Worm (Caenorhabditis elegans) whole organism, young adult: ENCODE results near the gene Y43F8C.15.

ENCODE experiments used
- D2030.7 ChIP-seq: fragments of 200-800 bp; sonication (Bioruptor generic); IDR thresholded peaks from 2 replicates; pipeline ENCODE4 v1.3.6; 2022; ENCODE audit warnings: missing genetic modification reagents, missing genetic modification characterization, missing compliant biosample characterization
- F23B12.7 ChIP-seq: sonication (generic microtip); optimal IDR thresholded peaks from 2 replicates; lab custom pipeline; 2017; ENCODE audit warnings: missing genetic modification characterization, mild to moderate bottlenecking, missing compliant biosample characterization, antibody characterized with exemption, moderate library complexity; ENCODE audit not compliant: insufficient read depth
- F49E8.2 ChIP-seq: sonication (generic microtip); optimal IDR thresholded peaks from 3 replicates; lab custom pipeline; 2017; ENCODE audit warnings: missing genetic modification characterization, mild to moderate bottlenecking, missing compliant biosample characterization, antibody characterized with exemption, moderate library complexity; ENCODE audit not compliant: insufficient read depth
- F52B5.7 ChIP-seq: sonication (generic microtip); optimal IDR thresholded peaks from 2 replicates; lab custom pipeline; 2016; ENCODE audit warnings: mild to moderate bottlenecking, missing genetic modification characterization, missing compliant biosample characterization
- F55B11.4 ChIP-seq: sonication (generic microtip); optimal IDR thresholded peaks from 2 replicates; lab custom pipeline; 2016; ENCODE audit warnings: missing compliant biosample characterization, missing genetic modification characterization, borderline replicate concordance; ENCODE audit not compliant: insufficient read depth
- K11D2.4 ChIP-seq: fragments of 200-800 bp; sonication (Bioruptor generic); IDR thresholded peaks from 2 replicates; pipeline ENCODE4 v1.3.6; 2022; ENCODE audit warnings: missing genetic modification reagents, missing genetic modification characterization, missing compliant biosample characterization
- Y53G8AR.9 ChIP-seq: fragments of 200-800 bp; sonication (Bioruptor generic); conservative IDR thresholded peaks from 2 replicates; pipeline ENCODE4 v1.3.6; 2022; ENCODE audit warnings: missing genetic modification reagents, missing genetic modification characterization, missing compliant biosample characterization
- Y79H2A.3 ChIP-seq: fragments of 200-800 bp; sonication (Bioruptor generic); conservative IDR thresholded peaks from 2 replicates; pipeline ENCODE4 v1.3.6; 2022; ENCODE audit warnings: missing genetic modification reagents, missing genetic modification characterization, missing compliant biosample characterization
- ama-1 ChIP-seq, 3 experiments: fragments of 150-350 bp in 1 of 3; sonication (generic microtip) in 2 of 3; optimal IDR thresholded peaks; 2 replicates each; lab custom pipeline; 2014 to 2018; ENCODE audit warnings: missing biosample characterization in 2 of 3, missing genetic modification characterization in 2 of 3, missing genetic modification reagents in 2 of 3
- attf-5 ChIP-seq: fragments of 200-800 bp; sonication (Bioruptor generic); optimal IDR thresholded peaks from 2 replicates; lab custom pipeline; 2018; ENCODE audit warnings: mild to moderate bottlenecking, missing genetic modification characterization, missing compliant biosample characterization
- attf-6 ChIP-seq: fragments of 200-800 bp; sonication (Bioruptor generic); IDR thresholded peaks from 2 replicates; pipeline ENCODE4 v1.3.6; 2022; ENCODE audit warnings: missing genetic modification reagents, missing genetic modification characterization, missing compliant biosample characterization
- bed-1 ChIP-seq: fragments of 200-800 bp; sonication (Bioruptor generic); IDR thresholded peaks from 2 replicates; pipeline ENCODE4 v1.3.6; 2022; ENCODE audit warnings: missing genetic modification reagents, missing genetic modification characterization, missing compliant biosample characterization
- ccch-3 ChIP-seq: fragments of 200-800 bp; sonication (Bioruptor generic); optimal IDR thresholded peaks from 2 replicates; lab custom pipeline; 2018; ENCODE audit warnings: mild to moderate bottlenecking, missing genetic modification characterization, missing compliant biosample characterization
- cebp-1 ChIP-seq, 2 experiments: fragments of 200-800 bp in 1 of 2; sonication (Bioruptor generic) in 1 of 2; sonication (generic microtip) in 1 of 2; IDR thresholded peaks in 1 of 2; optimal IDR thresholded peaks in 1 of 2; 2 replicates each; pipeline versions ENCODE4 v1.3.6 to Lab custom; 2017 to 2022; ENCODE audit warnings: missing compliant biosample characterization in 2 of 2, missing genetic modification characterization in 2 of 2, mild to moderate bottlenecking in 1 of 2, missing genetic modification reagents in 1 of 2, moderate library complexity in 1 of 2
- dpl-1 ChIP-seq: fragments of 150-350 bp; optimal IDR thresholded peaks from 2 replicates; lab custom pipeline; 2014; ENCODE audit warnings: missing biosample characterization, missing genetic modification reagents, missing genetic modification characterization
- egl-44 ChIP-seq: fragments of 200-800 bp; sonication (Bioruptor generic); IDR thresholded peaks from 2 replicates; pipeline ENCODE4 v1.3.6; 2022; ENCODE audit warnings: missing genetic modification reagents, missing genetic modification characterization, missing compliant biosample characterization
- ets-4 ChIP-seq: fragments of 200-800 bp; sonication (Bioruptor generic); optimal IDR thresholded peaks from 2 replicates; lab custom pipeline; 2018; ENCODE audit warnings: mild to moderate bottlenecking, missing genetic modification characterization, missing compliant biosample characterization
- him-1 ChIP-seq: sonication (generic microtip); optimal IDR thresholded peaks from 2 replicates; lab custom pipeline; 2016; ENCODE audit warnings: missing genotype, missing genetic modification reagents, missing genetic modification characterization, missing compliant biosample characterization
- hlh-12 ChIP-seq: sonication (generic microtip); optimal IDR thresholded peaks from 2 replicates; lab custom pipeline; 2016; ENCODE audit warnings: missing genetic modification characterization, missing compliant biosample characterization
- lin-40 ChIP-seq: sonication (generic microtip); optimal IDR thresholded peaks from 2 replicates; lab custom pipeline; 2016; ENCODE audit warnings: missing genetic modification characterization, mild to moderate bottlenecking, missing compliant biosample characterization, missing genotype, missing genetic modification reagents
- lir-1 ChIP-seq: fragments of 200-800 bp; sonication (Bioruptor generic); conservative IDR thresholded peaks from 2 replicates; pipeline ENCODE4 v1.3.6; 2022; ENCODE audit warnings: missing genetic modification reagents, missing genetic modification characterization, missing compliant biosample characterization
- lsl-1 ChIP-seq: fragments of 200-800 bp; sonication (Bioruptor generic); optimal IDR thresholded peaks from 2 replicates; lab custom pipeline; 2018; ENCODE audit warnings: mild to moderate bottlenecking, missing genetic modification characterization, moderate library complexity, missing compliant biosample characterization
- madf-10 ChIP-seq: sonication (generic microtip); optimal IDR thresholded peaks from 2 replicates; lab custom pipeline; 2016; ENCODE audit warnings: mild to moderate bottlenecking, missing genetic modification characterization, missing compliant biosample characterization
- madf-3 ChIP-seq: fragments of 200-800 bp; sonication (Bioruptor generic); IDR thresholded peaks from 2 replicates; pipeline ENCODE4 v1.3.6; 2022; ENCODE audit warnings: missing genetic modification reagents, missing genetic modification characterization, missing compliant biosample characterization
- madf-6 ChIP-seq: fragments of 200-800 bp; sonication (Bioruptor generic); IDR thresholded peaks from 2 replicates; pipeline ENCODE4 v1.3.6; 2022; ENCODE audit warnings: missing genetic modification reagents, missing genetic modification characterization, missing compliant biosample characterization
- madf-8 ChIP-seq: fragments of 200-800 bp; sonication (Bioruptor generic); conservative IDR thresholded peaks from 2 replicates; pipeline ENCODE4 v1.3.6; 2022; ENCODE audit warnings: missing genetic modification reagents, missing genetic modification characterization, missing compliant biosample characterization
- mxl-1 ChIP-seq: sonication (generic microtip); optimal IDR thresholded peaks from 2 replicates; lab custom pipeline; 2016; ENCODE audit warnings: missing genetic modification characterization, missing compliant biosample characterization
- nfya-1 ChIP-seq: sonication (generic microtip); optimal IDR thresholded peaks from 2 replicates; lab custom pipeline; 2017; ENCODE audit warnings: antibody characterized with exemption, missing compliant biosample characterization, missing genetic modification characterization, borderline replicate concordance; ENCODE audit not compliant: insufficient read depth
- nhr-179 ChIP-seq: sonication (generic microtip); optimal IDR thresholded peaks from 2 replicates; lab custom pipeline; 2016; ENCODE audit warnings: mild to moderate bottlenecking, missing genetic modification characterization, missing compliant biosample characterization
- nhr-80 ChIP-seq: sonication (generic microtip); optimal IDR thresholded peaks from 2 replicates; lab custom pipeline; 2016; ENCODE audit warnings: missing genetic modification characterization, missing compliant biosample characterization
- pha-4 ChIP-seq: fragments of 150-350 bp; sonication (generic microtip); optimal IDR thresholded peaks from 2 replicates; lab custom pipeline; 2014; ENCODE audit warnings: missing biosample characterization, missing genetic modification reagents, missing genetic modification characterization
- repo-1 ChIP-seq: sonication (generic microtip); optimal IDR thresholded peaks from 2 replicates; lab custom pipeline; 2017; ENCODE audit warnings: mild to moderate bottlenecking, missing genetic modification characterization, missing compliant biosample characterization
- rpc-1 ChIP-seq, 2 experiments: fragments of 150-350 bp in 1 of 2; sonication (generic microtip) in 1 of 2; optimal IDR thresholded peaks; 2 replicates each; lab custom pipeline; 2014 to 2018; ENCODE audit warnings: missing biosample characterization in 1 of 2, missing genetic modification characterization in 1 of 2, missing genetic modification reagents in 1 of 2, missing genotype in 1 of 2
- sea-2 ChIP-seq: fragments of 200-800 bp; sonication (Bioruptor generic); IDR thresholded peaks from 2 replicates; pipeline ENCODE4 v1.3.6; 2022; ENCODE audit warnings: missing genetic modification characterization, missing compliant biosample characterization
- snpc-1.3 ChIP-seq: sonication (generic microtip); optimal IDR thresholded peaks from 2 replicates; lab custom pipeline; 2017; ENCODE audit warnings: missing genetic modification characterization, mild to moderate bottlenecking, missing compliant biosample characterization, antibody characterized with exemption, moderate library complexity, missing genotype, missing genetic modification reagents; ENCODE audit not compliant: insufficient read depth
- somi-1 ChIP-seq: fragments of 200-800 bp; sonication (Bioruptor generic); optimal IDR thresholded peaks from 2 replicates; lab custom pipeline; 2018; ENCODE audit warnings: mild to moderate bottlenecking, missing genetic modification characterization, missing compliant biosample characterization
- sptf-2 ChIP-seq: fragments of 200-800 bp; sonication (Bioruptor generic); optimal IDR thresholded peaks from 2 replicates; lab custom pipeline; 2018; ENCODE audit warnings: mild to moderate bottlenecking, missing genetic modification characterization, missing compliant biosample characterization
- ztf-18 ChIP-seq: sonication (generic microtip); optimal IDR thresholded peaks from 2 replicates; lab custom pipeline; 2016; ENCODE audit warnings: missing genotype, mild to moderate bottlenecking, missing genetic modification characterization, missing compliant biosample characterization
- ztf-22 ChIP-seq: fragments of 200-800 bp; sonication (Bioruptor generic); optimal IDR thresholded peaks from 2 replicates; lab custom pipeline; 2018; ENCODE audit warnings: mild to moderate bottlenecking, missing genetic modification characterization, moderate library complexity, missing compliant biosample characterization
- ztf-25 ChIP-seq: fragments of 200-800 bp; sonication (Bioruptor generic); IDR thresholded peaks from 2 replicates; pipeline ENCODE4 v1.3.6; 2022; ENCODE audit warnings: missing genetic modification reagents, missing genetic modification characterization, missing compliant biosample characterization

The Y43F8C.15 gene

ce11 chrV:19673298-19673903 lies 37.0 kb downstream of the Y43F8C.15 start (continued):
- TF ChIP-seq ztf-25 (GFP tag; lab: Robert Waterston, UW) (no peak), repo-1 (tag; lab: Kevin White, UChicago) (no peak), him-1 (no peak), ccch-3 (no peak), madf-8 (GFP tag; lab: Robert Waterston, UW) (peak; percentile 82), rpc-1 (optimal IDR thresholded peaks at IDR 0.05; lab: Kevin White, UChicago) (no peak), rpc-1 (tag; optimal IDR thresholded peaks at IDR 0.05; lab: Kevin White, UChicago) (no peak), madf-6 (peak; percentile 90), attf-6 (no peak), attf-5 (no peak), Y79H2A.3 (GFP tag; lab: Robert Waterston, UW) (no peak), F55B11.4 (tag; lab: Kevin White, UChicago) (no peak), F52B5.7 (no peak), madf-3 (GFP tag; lab: Robert Waterston, UW) (no peak), snpc-1.3 (tag; lab: Kevin White, UChicago) (peak; percentile 21), nfya-1 (tag; lab: Kevin White, UChicago) (no peak), D2030.7 (GFP tag; lab: Robert Waterston, UW) (peak; percentile 64), hlh-12 (no peak), K11D2.4 (GFP tag; lab: Robert Waterston, UW) (no peak), ets-4 (GFP tag; lab: Kevin White, UChicago) (no peak), ztf-22 (GFP tag; lab: Kevin White, UChicago) (no peak), ztf-18 (tag; lab: Kevin White, UChicago) (no peak), dpl-1 (GFP tag; lab: Kevin White, UChicago) (peak; percentile 63), F49E8.2 (tag; lab: Kevin White, UChicago) (peak; percentile 12), egl-44 (GFP tag; lab: Robert Waterston, UW) (no peak), sea-2 (GFP tag; lab: Robert Waterston, UW) (no peak), lir-1 (GFP tag; lab: Robert Waterston, UW) (no peak), Y53G8AR.9 (GFP tag; lab: Robert Waterston, UW) (no peak), bed-1 (GFP tag; lab: Robert Waterston, UW) (no peak), madf-10 (tag; lab: Kevin White, UChicago) (no peak), mxl-1 (tag; lab: Kevin White, UChicago) (no peak), somi-1 (GFP tag; lab: Kevin White, UChicago) (no peak), sptf-2 (no peak), F23B12.7 (tag; lab: Kevin White, UChicago) (no peak)

- no peak for TF ChIP-seq nfya-1 (tag; lab: Kevin White, UChicago)
- no peak for TF ChIP-seq lir-1 (GFP tag; lab: Robert Waterston, UW)
- no peak for TF ChIP-seq lin-40 (tag; lab: Kevin White, UChicago)
- TF ChIP-seq cebp-1 (GFP tag; IDR thresholded peaks at IDR 0.05; lab: Robert Waterston, UW): no peak
- TF ChIP-seq cebp-1 (tag; optimal IDR thresholded peaks at IDR 0.05; lab: Kevin White, UChicago): peak; percentile 83
- no peak for TF ChIP-seq madf-8 (GFP tag; lab: Robert Waterston, UW)
- TF ChIP-seq pha-4 (tag; lab: Kevin White, UChicago): no peak
- no peak for TF ChIP-seq ama-1 (optimal IDR thresholded peaks at IDR 0.05; lab: Kevin White, UChicago)
- TF ChIP-seq ama-1 (GFP tag; optimal IDR thresholded peaks at IDR 0.05; lab: Kevin White, UChicago): no peak
- TF ChIP-seq nhr-80 (tag; lab: Kevin White, UChicago): peak; percentile 86
- no peak for TF ChIP-seq nhr-179
- no peak for TF ChIP-seq lsl-1
These were observed 38.1 kb downstream of the Y43F8C.15 start for ce11 chrV:19672357-19672756.
